Worm (Caenorhabditis elegans): ENCODE results near the gene C07A4.2.

ce11 chrX:10148235-10148872, 23.6 kb upstream of the C07A4.2 start:
- peak; percentile 61; the same call in 1 of the 2 replicates for TF ChIP-seq sea-1 (GFP tag; conservative IDR thresholded peaks at IDR 0.05)
- TF ChIP-seq tbx-37 (GFP tag; conservative IDR thresholded peaks at IDR 0.05), result no peak
- TF ChIP-seq ama-1 (optimal IDR thresholded peaks at IDR 0.05), result no peak
- TF ChIP-seq ceh-13 (GFP tag; optimal IDR thresholded peaks at IDR 0.05), result no peak
- no peak for TF ChIP-seq aly-1 (tag; optimal IDR thresholded peaks at IDR 0.05)
- peak; percentile 70 for TF ChIP-seq flt-1 (GFP tag; IDR thresholded peaks at IDR 0.05)
- TF ChIP-seq pes-1 (GFP tag; IDR thresholded peaks at IDR 0.05), result peak; percentile 78
- peak; percentile 34 for TF ChIP-seq ceh-36 (tag; optimal IDR thresholded peaks at IDR 0.05)
- TF ChIP-seq hmbx-1 (tag; optimal IDR thresholded peaks at IDR 0.05), result no peak
- TF ChIP-seq ets-7 (tag; optimal IDR thresholded peaks at IDR 0.05), result no peak
